Worm (Caenorhabditis elegans) whole organism, mixed stage, embryonic: ENCODE results near the gene smoc-1.

Experiments used
- M03D4.4 ChIP-seq: sonication (generic microtip); optimal IDR thresholded peaks from 2 replicates; lab custom pipeline; 2017; ENCODE audit warnings: mild to moderate bottlenecking, missing genetic modification characterization, missing compliant biosample characterization
- bed-3 ChIP-seq: fragments of 200-800 bp; sonication (Bioruptor generic); optimal IDR thresholded peaks from 3 replicates; lab custom pipeline; 2018; ENCODE audit warnings: mild to moderate bottlenecking, missing genetic modification characterization, moderate library complexity, missing compliant biosample characterization
- blmp-1 ChIP-seq: fragments of 150-350 bp; optimal IDR thresholded peaks from 2 replicates; lab custom pipeline; 2014; ENCODE audit warnings: missing biosample characterization, missing genetic modification characterization
- ceh-43 ChIP-seq: fragments of 200-800 bp; sonication (Bioruptor generic); optimal IDR thresholded peaks from 2 replicates; lab custom pipeline; 2018; ENCODE audit warnings: mild to moderate bottlenecking, missing genetic modification characterization, moderate library complexity, missing compliant biosample characterization
- ceh-83 ChIP-seq: fragments of 200-800 bp; sonication (Bioruptor generic); optimal IDR thresholded peaks from 2 replicates; lab custom pipeline; 2018; ENCODE audit warnings: mild to moderate bottlenecking, missing genetic modification characterization, missing compliant biosample characterization
- ces-1 ChIP-seq: fragments of 150-350 bp; optimal IDR thresholded peaks from 2 replicates; lab custom pipeline; 2014; ENCODE audit warnings: missing biosample characterization, missing genetic modification reagents, missing genetic modification characterization
- cnd-1 ChIP-seq: fragments of 200-800 bp; sonication (Bioruptor generic); optimal IDR thresholded peaks from 2 replicates; lab custom pipeline; 2018; ENCODE audit warnings: mild to moderate bottlenecking, missing genetic modification characterization, missing compliant biosample characterization
- drap-1 ChIP-seq: fragments of 200-800 bp; sonication (Bioruptor generic); optimal IDR thresholded peaks from 3 replicates; lab custom pipeline; 2018; ENCODE audit warnings: mild to moderate bottlenecking, missing genetic modification characterization, missing compliant biosample characterization
- elt-1 ChIP-seq: sonication (generic microtip); optimal IDR thresholded peaks from 2 replicates; lab custom pipeline; 2017; ENCODE audit warnings: missing genetic modification characterization, mild to moderate bottlenecking, missing compliant biosample characterization, antibody characterized with exemption, moderate library complexity, borderline replicate concordance; ENCODE audit not compliant: insufficient read depth
- elt-3 ChIP-seq: fragments of 150-350 bp; optimal IDR thresholded peaks from 2 replicates; lab custom pipeline; 2014; ENCODE audit warnings: missing biosample characterization, missing genetic modification characterization
- flh-1 ChIP-seq: fragments of 200-800 bp; sonication (Bioruptor generic); optimal IDR thresholded peaks from 2 replicates; lab custom pipeline; 2018; ENCODE audit warnings: mild to moderate bottlenecking, missing genetic modification characterization, moderate library complexity, missing compliant biosample characterization
- ham-2 ChIP-seq: fragments of 200-800 bp; sonication (Bioruptor generic); optimal IDR thresholded peaks from 2 replicates; lab custom pipeline; 2018; ENCODE audit warnings: mild to moderate bottlenecking, missing genetic modification characterization, missing compliant biosample characterization
- hlh-1 ChIP-seq: fragments of 150-350 bp; optimal IDR thresholded peaks from 2 replicates; lab custom pipeline; 2014; ENCODE audit warnings: missing biosample characterization, missing genetic modification reagents, missing genetic modification characterization
- lin-13 ChIP-seq: fragments of 150-350 bp; optimal IDR thresholded peaks from 2 replicates; lab custom pipeline; 2014; ENCODE audit warnings: missing biosample characterization, missing genetic modification characterization
- lin-32 ChIP-seq: fragments of 200-800 bp; sonication (Bioruptor generic); optimal IDR thresholded peaks from 2 replicates; lab custom pipeline; 2018; ENCODE audit warnings: mild to moderate bottlenecking, missing genetic modification characterization, missing compliant biosample characterization
- lsy-2 ChIP-seq: fragments of 150-350 bp; optimal IDR thresholded peaks from 2 replicates; lab custom pipeline; 2014; ENCODE audit warnings: missing biosample characterization, missing genetic modification characterization
- mab-5 ChIP-seq: fragments of 150-350 bp; optimal IDR thresholded peaks from 2 replicates; lab custom pipeline; 2014; ENCODE audit warnings: missing biosample characterization, missing genetic modification characterization
- mep-1 ChIP-seq: fragments of 150-350 bp; optimal IDR thresholded peaks from 2 replicates; lab custom pipeline; 2017; ENCODE audit warnings: missing biosample characterization, missing genetic modification reagents, missing genetic modification characterization, inconsistent platforms
- mls-2 ChIP-seq: sonication (generic microtip); optimal IDR thresholded peaks from 2 replicates; lab custom pipeline; 2016; ENCODE audit warnings: mild to moderate bottlenecking, missing genetic modification characterization, moderate library complexity, missing compliant biosample characterization
- nhr-12 ChIP-seq: fragments of 150-350 bp; optimal IDR thresholded peaks from 2 replicates; lab custom pipeline; 2014; ENCODE audit warnings: missing biosample characterization, missing genetic modification characterization
- nhr-2 ChIP-seq: fragments of 150-350 bp; optimal IDR thresholded peaks from 2 replicates; lab custom pipeline; 2014; ENCODE audit warnings: missing biosample characterization, missing genetic modification characterization
- nhr-237 ChIP-seq: fragments of 150-350 bp; optimal IDR thresholded peaks from 2 replicates; lab custom pipeline; 2014; ENCODE audit warnings: missing biosample characterization, missing genetic modification characterization
- nhr-28 ChIP-seq: fragments of 150-350 bp; optimal IDR thresholded peaks from 2 replicates; lab custom pipeline; 2014; ENCODE audit warnings: missing biosample characterization, missing genetic modification characterization
- nhr-76 ChIP-seq: sonication (generic microtip); optimal IDR thresholded peaks from 2 replicates; lab custom pipeline; 2017; ENCODE audit warnings: missing biosample characterization, missing genetic modification characterization
- pha-4 ChIP-seq: fragments of 150-350 bp; optimal IDR thresholded peaks from 2 replicates; lab custom pipeline; 2018; ENCODE audit warnings: missing biosample characterization, missing genetic modification reagents, missing genetic modification characterization
- sem-2 ChIP-seq: fragments of 200-800 bp; sonication (Bioruptor generic); optimal IDR thresholded peaks from 2 replicates; lab custom pipeline; 2018; ENCODE audit warnings: mild to moderate bottlenecking, missing genetic modification characterization, missing compliant biosample characterization
- snpc-4 ChIP-seq: fragments of 150-350 bp; optimal IDR thresholded peaks from 2 replicates; lab custom pipeline; 2014; ENCODE audit warnings: missing biosample characterization, missing genetic modification characterization
- sptf-1 ChIP-seq: sonication (generic microtip); optimal IDR thresholded peaks from 2 replicates; lab custom pipeline; 2017; ENCODE audit warnings: mild to moderate bottlenecking, missing genetic modification characterization, moderate library complexity, missing compliant biosample characterization
- tbx-8 ChIP-seq: fragments of 200-800 bp; sonication (Bioruptor generic); optimal IDR thresholded peaks from 2 replicates; lab custom pipeline; 2018; ENCODE audit warnings: mild to moderate bottlenecking, missing genetic modification characterization, moderate library complexity, missing compliant biosample characterization
- unc-120 ChIP-seq: sonication (generic microtip); optimal IDR thresholded peaks from 2 replicates; lab custom pipeline; 2017; ENCODE audit warnings: missing genetic modification characterization, missing compliant biosample characterization; ENCODE audit not compliant: poor library complexity, severe bottlenecking
- unc-39 ChIP-seq: fragments of 150-350 bp; optimal IDR thresholded peaks from 2 replicates; lab custom pipeline; 2014; ENCODE audit warnings: missing biosample characterization, missing genetic modification characterization
- unc-62 ChIP-seq: fragments of 150-350 bp; optimal IDR thresholded peaks from 2 replicates; lab custom pipeline; 2014; ENCODE audit warnings: missing biosample characterization, missing genetic modification reagents, missing genetic modification characterization
- zip-8 ChIP-seq: fragments of 150-350 bp; optimal IDR thresholded peaks from 2 replicates; lab custom pipeline; 2014; ENCODE audit warnings: missing biosample characterization, missing genetic modification characterization
- ztf-11 ChIP-seq: fragments of 150-350 bp; optimal IDR thresholded peaks from 2 replicates; lab custom pipeline; 2014; ENCODE audit warnings: missing biosample characterization, missing genetic modification characterization

The smoc-1 gene

ce11 chrV:11773420-11773819, 16.0 kb downstream of the smoc-1 start, which contains the start of gene bus-18:
Gene bus-18 (plus strand): TSS chrV:11773720.
- TF ChIP-seq drap-1, result no peak
- no peak for TF ChIP-seq zip-8

- TF ChIP-seq nhr-12 (tag; lab: Kevin White, UChicago) (no peak), sem-2 (GFP tag; lab: Kevin White, UChicago) (no peak), ces-1 (GFP tag; lab: Kevin White, UChicago) (no peak), lsy-2 (tag; lab: Kevin White, UChicago) (no peak), lin-32 (GFP tag; lab: Kevin White, UChicago) (no peak), nhr-237 (no peak), lin-13 (tag; lab: Kevin White, UChicago) (no peak), hlh-1 (tag; lab: Kevin White, UChicago) (no peak), unc-120 (no peak), flh-1 (GFP tag; lab: Kevin White, UChicago) (no peak), blmp-1 (tag; lab: Kevin White, UChicago) (no peak), mab-5 (tag; lab: Kevin White, UChicago) (no peak), nhr-28 (no peak), ztf-11 (tag; lab: Kevin White, UChicago) (no peak), elt-3 (tag; lab: Kevin White, UChicago) (no peak), mls-2 (tag; lab: Kevin White, UChicago) (no peak), bed-3 (GFP tag; lab: Kevin White, UChicago) (no peak), nhr-76 (tag; lab: Kevin White, UChicago) (no peak), ceh-43 (GFP tag; lab: Kevin White, UChicago) (no peak), unc-39 (tag; lab: Kevin White, UChicago) (no peak)
- TF ChIP-seq, all 35 proteins: peak for 0
Observed at ce11 chrV:11773934-11774333, 16.5 kb downstream of the smoc-1 start.

ce11 chrV:11776538-11776937, 19.1 kb downstream of the smoc-1 start, which contains the start of gene F55A11.6:
Gene F55A11.6 (plus strand): TSS chrV:11776838.
- TF ChIP-seq nhr-2 (tag; lab: Kevin White, UChicago), result no peak
- TF ChIP-seq lin-13 (tag; lab: Kevin White, UChicago), result no peak
- TF ChIP-seq mab-5 (tag; lab: Kevin White, UChicago), result no peak
- TF ChIP-seq ceh-83, result no peak
- no peak for TF ChIP-seq hlh-1 (tag; lab: Kevin White, UChicago)
- no peak for TF ChIP-seq unc-39 (tag; lab: Kevin White, UChicago)
- no peak for TF ChIP-seq lsy-2 (tag; lab: Kevin White, UChicago)
- TF ChIP-seq ces-1 (GFP tag; lab: Kevin White, UChicago), result no peak
- no peak for TF ChIP-seq blmp-1 (tag; lab: Kevin White, UChicago)
- TF ChIP-seq sptf-1, result no peak

ce11 chrV:11777846-11778245, 20.4 kb downstream of the smoc-1 start:
- no peak for TF ChIP-seq mls-2 (tag; lab: Kevin White, UChicago)
- peak; percentile 51 for TF ChIP-seq unc-120
- no peak for TF ChIP-seq ztf-11 (tag; lab: Kevin White, UChicago)

ce11 chrV:11779310-11779709, 21.9 kb downstream of the smoc-1 start:
- TF ChIP-seq drap-1 (no peak), elt-1 (peak; percentile 33), nhr-237 (no peak), mls-2 (tag; lab: Kevin White, UChicago) (no peak), ces-1 (GFP tag; lab: Kevin White, UChicago) (no peak)
- TF ChIP-seq, all 35 proteins: peak for 1

- TF ChIP-seq unc-62 (GFP tag; lab: Kevin White, UChicago) (peak; percentile 74), mab-5 (tag; lab: Kevin White, UChicago) (no peak)
Observed at ce11 chrV:11779810-11780209, 22.4 kb downstream of the smoc-1 start.

- TF ChIP-seq nhr-28, result peak; percentile 46
- TF ChIP-seq pha-4 (tag; lab: Kevin White, UChicago), result peak; percentile 92
- TF ChIP-seq ham-2 (GFP tag; lab: Kevin White, UChicago), result peak; percentile 98
- TF ChIP-seq ceh-83, result peak; percentile 97
- TF ChIP-seq bed-3 (GFP tag; lab: Kevin White, UChicago), result peak; percentile 91
- peak; percentile 95 for TF ChIP-seq unc-120
- peak; percentile 83 for TF ChIP-seq lin-13 (tag; lab: Kevin White, UChicago)
- peak; percentile 98 for TF ChIP-seq mls-2 (tag; lab: Kevin White, UChicago)
- no peak for TF ChIP-seq ces-1 (GFP tag; lab: Kevin White, UChicago)
- no peak for TF ChIP-seq snpc-4
- TF ChIP-seq mep-1 (tag; lab: Kevin White, UChicago), result peak; percentile 57
- peak; percentile 92 for TF ChIP-seq ceh-43 (GFP tag; lab: Kevin White, UChicago)
- TF ChIP-seq M03D4.4, result peak; percentile 97
- peak; percentile 52 for TF ChIP-seq unc-39 (tag; lab: Kevin White, UChicago)
- TF ChIP-seq nhr-76 (tag; lab: Kevin White, UChicago), result no peak
- no peak for TF ChIP-seq blmp-1 (tag; lab: Kevin White, UChicago)
- TF ChIP-seq mab-5 (tag; lab: Kevin White, UChicago), result no peak
- peak; percentile 90 for TF ChIP-seq flh-1 (GFP tag; lab: Kevin White, UChicago)
- TF ChIP-seq hlh-1 (tag; lab: Kevin White, UChicago), result peak; percentile 60
- TF ChIP-seq elt-1, result peak; percentile 17
- TF ChIP-seq tbx-8 (GFP tag; lab: Kevin White, UChicago), result peak; percentile 86
- TF ChIP-seq zip-8, result no peak
- TF ChIP-seq cnd-1 (tag; lab: Kevin White, UChicago), result peak; percentile 97
Observed at ce11 chrV:11782809-11783440, 25.5 kb downstream of the smoc-1 start, which contains the start of gene F55A11.11. Gene F55A11.11 (plus strand): TSS chrV:11783149.
